Fruit fly (Drosophila melanogaster): ENCODE results near the gene Nmdmc.

DNA sequence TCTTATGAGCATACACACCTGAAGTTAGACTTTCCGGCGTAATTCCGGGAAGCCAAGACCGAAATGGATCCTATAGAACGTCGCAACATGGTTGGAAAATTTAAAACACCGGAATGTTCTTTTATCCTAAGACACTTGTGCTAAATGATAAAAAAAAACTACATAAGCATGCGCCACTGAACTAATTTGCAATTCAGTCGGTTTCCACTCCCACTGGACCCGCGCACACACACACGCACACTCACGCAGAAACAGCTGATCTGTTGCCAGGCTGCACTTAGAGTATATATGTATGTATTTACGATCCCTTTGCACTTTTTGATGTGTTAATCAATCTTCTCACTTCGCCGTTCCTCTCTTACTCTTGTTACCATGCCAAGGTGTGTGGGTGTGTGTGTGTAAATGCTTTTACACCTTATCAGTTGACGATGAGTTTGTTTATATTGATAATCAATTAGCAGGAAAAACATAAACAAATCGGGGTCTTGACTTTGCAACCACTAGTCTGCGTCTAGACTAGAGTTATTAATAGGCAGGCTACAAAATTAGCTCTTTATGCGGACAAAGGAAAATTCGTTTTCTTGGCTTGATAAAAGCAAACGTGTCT, 1.8 kb downstream of the Nmdmc start, which contains the start of gene Mst85C:
- TF ChIP-seq CG9705 (GFP tag; optimal IDR thresholded peaks at IDR 0.05): no peak
- no peak for TF ChIP-seq OdsH (GFP tag; optimal IDR thresholded peaks at IDR 0.05)
- TF ChIP-seq Dfd (GFP tag; optimal IDR thresholded peaks at IDR 0.05): no peak
- TF ChIP-seq h (GFP tag; optimal IDR thresholded peaks at IDR 0.05): no peak
- no peak for TF ChIP-seq sv (GFP tag; optimal IDR thresholded peaks at IDR 0.05)

Measured in whole organism, wandering third instar larva.